Worm (Caenorhabditis elegans): Measurements from ENCODE around the gene str-236.

DNA sequence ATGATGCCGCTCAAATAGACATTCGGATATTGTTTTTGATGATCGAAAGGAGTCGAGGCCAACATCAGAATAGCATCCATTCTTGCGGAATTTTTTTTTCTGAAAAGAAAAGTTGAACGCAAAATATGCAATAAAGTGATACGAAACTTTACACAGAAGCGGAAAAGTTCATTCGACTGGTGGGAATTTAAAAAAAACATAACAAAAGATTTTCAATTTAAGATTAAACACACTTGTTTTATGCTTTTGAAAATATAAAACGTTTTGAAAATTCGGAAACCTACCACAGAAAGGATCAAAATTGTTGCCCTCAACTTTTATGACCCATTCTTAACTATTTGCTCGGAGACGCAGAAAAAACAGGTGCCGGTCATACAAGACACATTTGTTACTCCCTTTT is 9.1 kb upstream of the str-236 start, which contains the start of gene K02H11.9:
- TF ChIP-seq mxl-1 (tag; optimal IDR thresholded peaks at IDR 0.05), result no peak
- TF ChIP-seq snpc-4 (GFP tag; optimal IDR thresholded peaks at IDR 0.05), result no peak
- TF ChIP-seq snpc-4 (tag; optimal IDR thresholded peaks at IDR 0.05), result no peak
- no peak for TF ChIP-seq efl-1 (GFP tag; optimal IDR thresholded peaks at IDR 0.05)
- no peak for TF ChIP-seq D2030.7 (GFP tag; IDR thresholded peaks at IDR 0.05)
- no peak for TF ChIP-seq him-1 (tag; optimal IDR thresholded peaks at IDR 0.05)
- no peak for TF ChIP-seq ceh-91 (GFP tag; IDR thresholded peaks at IDR 0.05)
- no peak for TF ChIP-seq pha-4 (tag; optimal IDR thresholded peaks at IDR 0.05)
- no peak for TF ChIP-seq K12H6.12 (tag; optimal IDR thresholded peaks at IDR 0.05)
- no peak for TF ChIP-seq ztf-18 (tag; optimal IDR thresholded peaks at IDR 0.05)
- no peak for TF ChIP-seq ceh-58 (GFP tag; IDR thresholded peaks at IDR 0.05)
- TF ChIP-seq hmg-1.2 (GFP tag; IDR thresholded peaks at IDR 0.05), result no peak
- no peak for TF ChIP-seq C06A6.2 (GFP tag; conservative IDR thresholded peaks at IDR 0.05)
- TF ChIP-seq nhr-90 (tag; optimal IDR thresholded peaks at IDR 0.05), result no peak
